Fruit fly (Drosophila melanogaster) whole organism, embryonic: ENCODE results near the gene CG7058.
A peak's percentile ranks its signal among the peaks of the same experiment; 100 is the strongest.

Source experiments
- Bteb2 ChIP-seq: fragments of 200-800 bp; sonication (Bioruptor generic); optimal IDR thresholded peaks from 2 replicates; lab custom pipeline; 2016; ENCODE audit warnings: missing biosample characterization, missing genetic modification characterization
- CG10147 ChIP-seq: fragments of 200-800 bp; sonication (Bioruptor generic); optimal IDR thresholded peaks from 2 replicates; lab custom pipeline; 2019; ENCODE audit warnings: missing biosample characterization, mild to moderate bottlenecking, missing genetic modification characterization, moderate library complexity
- CG10654 ChIP-seq: fragments of 200-800 bp; sonication (Bioruptor generic); optimal IDR thresholded peaks from 2 replicates; lab custom pipeline; 2016; ENCODE audit warnings: missing biosample characterization, missing genetic modification characterization
- CG14710 ChIP-seq: fragments of 200-800 bp; sonication (Bioruptor generic); optimal IDR thresholded peaks from 3 replicates; lab custom pipeline; 2019; ENCODE audit warnings: missing biosample characterization, mild to moderate bottlenecking, missing genetic modification characterization, moderate library complexity
- CG17802 ChIP-seq: fragments of 200-800 bp; sonication (Bioruptor generic); optimal IDR thresholded peaks from 2 replicates; lab custom pipeline; 2018; ENCODE audit warnings: missing biosample characterization, mild to moderate bottlenecking, missing genetic modification characterization, moderate library complexity
- CG33213 ChIP-seq: fragments of 200-800 bp; sonication (Bioruptor generic); optimal IDR thresholded peaks from 3 replicates; lab custom pipeline; 2016; ENCODE audit warnings: missing biosample characterization, missing genetic modification characterization
- Dll ChIP-seq: fragments of 200-800 bp; sonication (Bioruptor generic); IDR thresholded peaks from 4 replicates; pipeline ENCODE4 v1.3.6; 2022; ENCODE audit warnings: missing biosample characterization, missing genetic modification characterization; ENCODE audit not compliant: partially characterized antibody
- Nf-YA ChIP-seq: fragments of 200-800 bp; sonication (Bioruptor generic); IDR thresholded peaks from 2 replicates; pipeline ENCODE4 v1.3.6; 2022; ENCODE audit warnings: missing biosample characterization, missing genetic modification characterization
- bcd ChIP-seq: fragments of 200-800 bp; sonication (Bioruptor generic); optimal IDR thresholded peaks from 2 replicates; lab custom pipeline; 2017; ENCODE audit warnings: missing biosample characterization, mild to moderate bottlenecking, missing genetic modification characterization
- cato ChIP-seq: fragments of 200-800 bp; sonication (Bioruptor generic); optimal IDR thresholded peaks from 2 replicates; lab custom pipeline; 2016; ENCODE audit warnings: missing biosample characterization, missing genetic modification characterization, borderline replicate concordance
- danr ChIP-seq: fragments of 200-800 bp; sonication (Bioruptor generic); IDR thresholded peaks from 2 replicates; pipeline ENCODE4 v1.3.6; 2022; ENCODE audit warnings: missing biosample characterization, missing genetic modification characterization
- pho ChIP-seq: fragments of 200-800 bp; sonication (Bioruptor generic); optimal IDR thresholded peaks from 2 replicates; lab custom pipeline; 2016; ENCODE audit warnings: missing biosample characterization, missing genetic modification characterization

DNA sequence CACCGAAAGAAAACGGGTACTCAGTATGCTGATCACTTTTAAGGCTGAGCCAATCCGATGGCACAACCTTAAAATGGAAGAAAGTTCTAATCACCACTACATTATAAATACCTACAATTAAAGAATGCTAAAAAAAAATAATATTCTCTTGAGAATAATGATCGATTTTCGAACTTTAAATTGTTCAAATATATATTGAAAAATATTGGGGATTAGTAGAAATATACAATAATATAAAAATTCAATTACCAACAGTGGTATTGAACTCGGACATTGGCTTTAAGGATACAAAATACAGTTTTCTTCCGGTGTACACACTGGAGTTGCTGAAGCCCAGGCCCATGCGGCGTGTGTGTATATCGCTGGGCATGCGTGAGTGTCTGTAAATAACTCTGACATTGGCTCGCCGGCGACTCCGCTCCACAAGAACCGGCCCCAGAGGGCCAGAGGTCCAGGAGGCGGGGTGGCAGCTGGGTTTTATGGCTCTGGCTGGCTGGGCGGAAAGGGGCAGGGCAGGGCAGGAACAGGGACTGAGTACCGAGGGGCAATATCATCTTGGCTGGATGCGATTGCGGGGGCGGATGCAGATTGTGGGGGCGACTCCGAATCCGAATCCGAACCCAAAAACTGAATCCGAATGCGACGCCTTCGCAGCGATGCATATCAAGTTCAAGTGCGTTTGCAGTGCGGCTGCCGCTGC, 30.5 kb upstream of the CG7058 start:
- peak; percentile 47 for TF ChIP-seq CG10654 (GFP tag; lab: Kevin White, UChicago)
- TF ChIP-seq pho (GFP tag; lab: Kevin White, UChicago) = no peak
- no peak for TF ChIP-seq Dll (GFP tag; lab: Robert Waterston, UW)
- no peak for TF ChIP-seq Bteb2 (GFP tag; lab: Kevin White, UChicago)
- TF ChIP-seq CG14710 (tag; lab: Kevin White, UChicago) = peak; percentile 82
- TF ChIP-seq bcd (GFP tag; lab: Kevin White, UChicago) = peak; percentile 43
- TF ChIP-seq CG10147 = no peak
- TF ChIP-seq danr (GFP tag; lab: Robert Waterston, UW) = no peak
- TF ChIP-seq CG33213 = no peak
- TF ChIP-seq Nf-YA (GFP tag; lab: Robert Waterston, UW) = no peak
- TF ChIP-seq CG17802 (tag; lab: Kevin White, UChicago) = peak; percentile 4
- no peak for TF ChIP-seq cato (GFP tag; lab: Kevin White, UChicago)
